Worm (Caenorhabditis elegans): ENCODE data around the gene T18D3.9.

T18D3.9 gene

ce11 chrX:12452143-12452570 lies 2.1 kb downstream of the T18D3.9 start (continued):
- no peak for TF ChIP-seq rec-8 (tag; optimal IDR thresholded peaks at IDR 0.05)
- no peak for TF ChIP-seq ceh-100 (GFP tag; IDR thresholded peaks at IDR 0.05)
- no peak for TF ChIP-seq ztf-3 (GFP tag; optimal IDR thresholded peaks at IDR 0.05)
- TF ChIP-seq egl-44 (GFP tag; IDR thresholded peaks at IDR 0.05) = no peak
- no peak for TF ChIP-seq madf-8 (GFP tag; conservative IDR thresholded peaks at IDR 0.05)
- TF ChIP-seq nfya-2 (GFP tag; IDR thresholded peaks at IDR 0.05) = no peak
- TF ChIP-seq mel-28 (tag; optimal IDR thresholded peaks at IDR 0.05; ENCODE audit: borderline replicate concordance) = no peak
- no peak for TF ChIP-seq hrde-1 (tag; optimal IDR thresholded peaks at IDR 0.05; ENCODE audit: borderline replicate concordance)
- no peak for TF ChIP-seq lsl-1 (GFP tag; optimal IDR thresholded peaks at IDR 0.05)
- peak; percentile 24 for TF ChIP-seq atf-7 (tag; optimal IDR thresholded peaks at IDR 0.05)
- TF ChIP-seq ceh-40 (GFP tag; IDR thresholded peaks at IDR 0.05) = no peak
- peak; percentile 61 for TF ChIP-seq ceh-27 (GFP tag; optimal IDR thresholded peaks at IDR 0.05)
- TF ChIP-seq dox-1 (GFP tag; IDR thresholded peaks at IDR 0.05) = peak; percentile 58
- no peak for TF ChIP-seq F49E8.2 (tag; optimal IDR thresholded peaks at IDR 0.05; ENCODE audit: insufficient read depth)
- TF ChIP-seq sptf-2 (GFP tag; optimal IDR thresholded peaks at IDR 0.05) = no peak
- TF ChIP-seq hlh-12 (tag; optimal IDR thresholded peaks at IDR 0.05) = no peak
- no peak for TF ChIP-seq tbx-9 (tag; optimal IDR thresholded peaks at IDR 0.05; ENCODE audit: borderline replicate concordance)
- no peak for TF ChIP-seq tlf-1 (GFP tag; optimal IDR thresholded peaks at IDR 0.05)
- TF ChIP-seq snpc-1.1 (tag; optimal IDR thresholded peaks at IDR 0.05; ENCODE audit: insufficient read depth) = no peak
- no peak for TF ChIP-seq zim-3 (tag; optimal IDR thresholded peaks at IDR 0.05)
- TF ChIP-seq ceh-58 (GFP tag; IDR thresholded peaks at IDR 0.05) = no peak
- TF ChIP-seq efl-1 (GFP tag; optimal IDR thresholded peaks at IDR 0.05) = no peak
- TF ChIP-seq B0261.1 (tag; optimal IDR thresholded peaks at IDR 0.05) = peak; percentile 11
- TF ChIP-seq egl-18 (GFP tag; IDR thresholded peaks at IDR 0.05) = 0 out of 2 replicates have a peak, but pooled peaks have one; percentile 3
- no peak for TF ChIP-seq pha-4 (tag; optimal IDR thresholded peaks at IDR 0.05)
- TF ChIP-seq dpff-1 (tag; optimal IDR thresholded peaks at IDR 0.05) = no peak
- TF ChIP-seq F33H1.4 (GFP tag; IDR thresholded peaks at IDR 0.05) = no peak
- TF ChIP-seq nhr-27 (tag; optimal IDR thresholded peaks at IDR 0.05) = no peak
- TF ChIP-seq lsy-27 (tag; optimal IDR thresholded peaks at IDR 0.05; ENCODE audit: borderline replicate concordance, insufficient read depth) = no peak
- no peak for TF ChIP-seq ama-1 (optimal IDR thresholded peaks at IDR 0.05)
- no peak for TF ChIP-seq ama-1 (GFP tag; optimal IDR thresholded peaks at IDR 0.05)
- TF ChIP-seq attf-3 (GFP tag; conservative IDR thresholded peaks at IDR 0.05) = no peak
- TF ChIP-seq Y67H2A.10 (GFP tag; conservative IDR thresholded peaks at IDR 0.05) = no peak
- peak; percentile 56 for TF ChIP-seq K11D2.4 (GFP tag; IDR thresholded peaks at IDR 0.05)
- TF ChIP-seq F39B2.1 (GFP tag; IDR thresholded peaks at IDR 0.05) = no peak
- no peak for TF ChIP-seq dpl-1 (GFP tag; optimal IDR thresholded peaks at IDR 0.05)
- no peak for TF ChIP-seq Y79H2A.3 (GFP tag; conservative IDR thresholded peaks at IDR 0.05)
- no peak for TF ChIP-seq C17E4.6 (GFP tag; IDR thresholded peaks at IDR 0.05)
- no peak for TF ChIP-seq C06A6.2 (GFP tag; conservative IDR thresholded peaks at IDR 0.05)
- TF ChIP-seq T07F8.4 (tag; optimal IDR thresholded peaks at IDR 0.05) = no peak
- no peak for TF ChIP-seq hlh-26 (GFP tag; conservative IDR thresholded peaks at IDR 0.05)
- no peak for TF ChIP-seq Y95B8A.8 (GFP tag; IDR thresholded peaks at IDR 0.05)
- no peak for TF ChIP-seq unc-130 (GFP tag; optimal IDR thresholded peaks at IDR 0.05)
- peak; percentile 50 for TF ChIP-seq gei-17 (GFP tag; optimal IDR thresholded peaks at IDR 0.05)
- peak; percentile 62 for TF ChIP-seq ztf-18 (tag; optimal IDR thresholded peaks at IDR 0.05)
- peak; percentile 13 for TF ChIP-seq ets-4 (GFP tag; optimal IDR thresholded peaks at IDR 0.05)
- TF ChIP-seq snpc-1.3 (tag; optimal IDR thresholded peaks at IDR 0.05; ENCODE audit: insufficient read depth) = no peak
- peak; percentile 12 for TF ChIP-seq fkh-3 (tag; optimal IDR thresholded peaks at IDR 0.05)
- peak; percentile 62; the same call in 1 of the 2 replicates for TF ChIP-seq lin-26 (GFP tag; IDR thresholded peaks at IDR 0.05)

All from whole organism, young adult.